Worm (Caenorhabditis elegans): ENCODE results near the gene fask-1.
A peak's percentile ranks its signal among the peaks of the same experiment; 100 is the strongest.

fask-1 gene

ce11 chrIV:13112982-13113381, 12.5 kb downstream of the fask-1 start, which contains the start of gene best-2:
Gene best-2, minus strand, starts transcription at chrIV:13113082.
- TF ChIP-seq ceh-30 (tag; optimal IDR thresholded peaks at IDR 0.05) (no peak), sox-2 (GFP tag; IDR thresholded peaks at IDR 0.05) (no peak), gmeb-2 (tag; optimal IDR thresholded peaks at IDR 0.05) (no peak), pros-1 (tag; optimal IDR thresholded peaks at IDR 0.05) (no peak), pha-2 (tag; optimal IDR thresholded peaks at IDR 0.05) (no peak), ceh-48 (tag; optimal IDR thresholded peaks at IDR 0.05) (no peak), C38D4.7 (GFP tag; optimal IDR thresholded peaks at IDR 0.05) (no peak), ceh-6 (GFP tag; optimal IDR thresholded peaks at IDR 0.05) (no peak)

DNA sequence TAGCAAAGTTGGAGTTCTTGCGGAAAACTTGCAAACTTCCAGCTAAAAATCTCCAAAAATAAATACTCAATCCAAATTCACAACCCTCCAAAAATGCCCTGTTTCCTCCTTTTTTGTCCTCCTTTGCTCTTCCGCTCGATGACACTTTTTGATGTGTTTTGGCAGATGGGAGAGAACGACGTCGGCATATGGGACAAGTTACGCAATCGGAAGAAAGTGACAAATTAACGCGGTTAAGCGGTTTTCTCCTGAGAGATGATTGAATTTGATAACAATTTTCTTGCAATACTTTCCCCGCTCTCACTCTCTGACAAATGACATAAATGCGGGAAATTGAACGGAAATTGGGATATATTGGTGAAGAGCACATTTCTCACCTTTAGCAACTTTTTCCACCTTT, 16.2 kb downstream of the fask-1 start:
- TF ChIP-seq sox-4 (tag; optimal IDR thresholded peaks at IDR 0.05) (no peak), hlh-8 (tag; optimal IDR thresholded peaks at IDR 0.05) (no peak), fkh-6 (tag; optimal IDR thresholded peaks at IDR 0.05) (no peak), ttx-3 (tag; optimal IDR thresholded peaks at IDR 0.05) (no peak)

DNA sequence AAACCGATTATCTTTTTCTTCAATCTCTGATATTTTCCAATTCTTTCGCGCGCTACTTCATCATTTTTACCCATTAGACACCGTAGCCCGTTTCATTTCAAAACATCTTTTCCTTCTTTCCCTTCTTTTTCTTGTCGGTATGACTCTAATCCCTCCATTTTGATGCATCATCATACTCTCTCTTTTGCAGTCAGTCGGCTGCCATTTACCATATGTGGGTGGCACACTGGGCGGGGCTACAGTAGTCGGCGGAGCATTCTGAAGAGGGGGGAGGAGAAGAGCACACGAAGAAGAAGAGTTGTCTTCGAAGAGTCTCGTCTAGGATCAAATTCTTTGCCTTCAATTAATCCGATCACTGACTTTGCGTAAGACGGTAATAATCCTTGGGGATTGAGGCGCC, 18.3 kb downstream of the fask-1 start, which contains the start of gene unc-30:
TSS of gene unc-30 (plus strand) at position 184 of the 400 bp plus-strand sequence.
- TF ChIP-seq npax-4 (tag; optimal IDR thresholded peaks at IDR 0.05) (no peak), fkh-6 (tag; optimal IDR thresholded peaks at IDR 0.05) (no peak), nfya-1 (tag; optimal IDR thresholded peaks at IDR 0.05) (peak; percentile 3), ceh-24 (tag; optimal IDR thresholded peaks at IDR 0.05) (no peak)

DNA sequence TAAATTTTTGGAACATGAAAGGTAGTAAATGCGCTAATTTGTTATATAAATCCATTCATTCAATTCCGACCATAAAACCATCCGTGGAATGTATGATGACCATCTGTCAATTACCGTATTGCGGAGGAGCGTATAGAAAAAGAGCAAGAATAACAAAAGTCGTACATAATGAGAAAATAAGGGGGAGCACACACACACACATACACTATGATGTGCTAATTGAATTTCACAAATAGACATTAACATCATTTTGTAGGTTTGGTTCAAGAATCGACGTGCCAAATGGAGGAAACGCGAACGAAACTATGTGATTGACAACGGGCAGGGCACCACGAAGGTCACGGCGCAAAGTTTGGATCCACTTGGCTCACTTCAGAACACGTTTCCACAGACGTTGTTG, 20.9 kb downstream of the fask-1 start:
- TF ChIP-seq unc-42 (tag; optimal IDR thresholded peaks at IDR 0.05) (peak; percentile 51), K09A11.1 (tag; optimal IDR thresholded peaks at IDR 0.05; ENCODE audit: insufficient read depth) (no peak), ceh-9 (tag; optimal IDR thresholded peaks at IDR 0.05) (no peak)

DNA sequence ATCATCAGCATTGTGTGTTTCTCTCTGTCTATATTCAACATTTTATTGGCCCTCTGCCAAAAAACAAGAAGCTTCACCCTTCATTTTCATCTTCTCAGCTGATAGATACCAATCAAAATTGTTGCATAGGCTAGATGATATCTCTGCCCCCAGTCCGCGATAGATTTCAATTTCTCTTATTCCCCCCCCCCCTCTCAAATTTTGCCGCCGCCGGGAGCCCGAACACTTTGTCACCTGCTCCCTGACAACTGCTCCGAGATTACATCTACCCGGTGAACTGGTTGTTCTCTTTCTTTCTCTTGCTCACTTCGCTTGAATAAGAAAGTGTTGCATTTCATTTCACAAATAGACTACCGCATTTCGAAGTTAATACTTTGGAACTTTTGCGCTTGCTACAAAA, 25.5 kb downstream of the fask-1 start:
- TF ChIP-seq ceh-30 (tag; optimal IDR thresholded peaks at IDR 0.05) = no peak
- no peak for TF ChIP-seq sox-4 (tag; optimal IDR thresholded peaks at IDR 0.05)
- TF ChIP-seq nfya-1 (tag; optimal IDR thresholded peaks at IDR 0.05) = peak; percentile 7
- TF ChIP-seq hlh-13 (GFP tag; optimal IDR thresholded peaks at IDR 0.05) = no peak
- no peak for TF ChIP-seq madf-2 (tag; optimal IDR thresholded peaks at IDR 0.05)
- peak; percentile 2 for TF ChIP-seq ceh-34 (tag; optimal IDR thresholded peaks at IDR 0.05)
- TF ChIP-seq hlh-8 (tag; optimal IDR thresholded peaks at IDR 0.05) = no peak
- no peak for TF ChIP-seq nhr-11 (tag; optimal IDR thresholded peaks at IDR 0.05)
- TF ChIP-seq ceh-18 (tag; optimal IDR thresholded peaks at IDR 0.05) = peak; percentile 14
- peak; percentile 51 for TF ChIP-seq rnt-1 (tag; optimal IDR thresholded peaks at IDR 0.05)

DNA sequence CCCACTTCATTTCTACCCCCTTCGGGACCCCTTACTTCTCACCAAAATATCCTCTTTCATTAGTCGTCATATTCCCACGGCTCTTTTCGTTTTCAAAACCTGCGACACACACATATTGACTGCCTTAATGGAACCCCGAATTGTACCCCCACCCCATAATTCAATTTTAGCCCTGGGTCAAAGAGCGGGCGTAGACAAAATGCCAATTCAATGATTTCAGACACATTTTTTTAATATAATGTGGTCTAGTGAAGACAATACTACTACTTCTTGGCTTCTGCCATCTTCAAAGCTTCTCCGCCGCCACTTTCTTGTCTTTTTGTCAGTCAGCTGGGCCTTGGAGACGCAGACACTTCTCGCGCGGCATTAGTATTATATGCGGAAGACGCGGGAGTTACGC, 27.2 kb downstream of the fask-1 start:
- TF ChIP-seq gmeb-2 (tag; optimal IDR thresholded peaks at IDR 0.05) (no peak), fax-1 (tag; optimal IDR thresholded peaks at IDR 0.05) (peak; percentile 8), unc-42 (tag; optimal IDR thresholded peaks at IDR 0.05) (peak; percentile 62)

DNA sequence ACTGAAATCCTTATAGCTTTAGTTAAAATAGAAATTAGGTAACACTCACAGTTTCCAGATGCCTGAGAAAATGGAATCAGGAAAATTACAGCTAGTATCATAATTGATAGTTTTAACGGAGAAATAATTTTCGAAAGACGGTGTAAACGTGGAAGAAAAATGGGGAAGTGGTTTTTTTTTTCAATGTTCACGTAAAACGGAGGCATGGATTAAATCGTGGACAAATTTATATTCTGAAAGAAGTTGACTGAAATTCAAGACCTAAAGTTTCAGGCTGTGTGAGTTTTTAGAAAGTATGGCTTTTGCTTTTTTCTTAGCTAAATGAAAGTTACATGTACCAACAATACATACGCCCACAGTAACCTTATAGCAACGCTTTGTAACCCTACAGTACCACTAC, 41.7 kb downstream of the fask-1 start, which contains the start of gene spe-43:
TSS of gene spe-43 (minus strand) at position 101 of the 400 bp plus-strand sequence.
- no peak for TF ChIP-seq sdc-2 (tag; optimal IDR thresholded peaks at IDR 0.05)

DNA sequence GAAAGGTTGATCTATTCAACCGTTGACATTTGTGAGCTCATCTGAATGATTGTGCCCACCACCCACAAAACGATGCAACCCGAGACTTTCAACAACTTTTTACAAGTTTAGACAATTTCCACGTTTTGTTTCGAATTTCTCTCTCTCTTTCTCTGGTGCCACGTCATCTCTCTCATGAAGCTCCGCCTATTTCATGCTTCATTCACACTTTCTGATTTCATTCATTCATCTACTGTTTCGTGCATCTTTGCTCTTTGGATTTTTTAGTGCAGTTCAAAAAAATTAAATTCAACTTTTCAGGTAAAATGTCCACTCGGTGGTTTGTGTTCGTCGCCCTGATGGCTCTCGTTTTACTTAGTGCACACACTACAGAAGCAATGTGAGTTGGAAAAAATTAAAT, 48.8 kb downstream of the fask-1 start, which contains the start of gene nlp-79:
TSS of gene nlp-79 (plus strand) at position 301 of the 400 bp plus-strand sequence.
- TF ChIP-seq elt-4 (tag; optimal IDR thresholded peaks at IDR 0.05) (no peak), unc-3 (GFP tag; conservative IDR thresholded peaks at IDR 0.05) (no peak), unc-3 (tag; optimal IDR thresholded peaks at IDR 0.05) (no peak), F13H6.1 (tag; optimal IDR thresholded peaks at IDR 0.05) (no peak), elt-2 (tag; optimal IDR thresholded peaks at IDR 0.05) (no peak), nfya-1 (tag; optimal IDR thresholded peaks at IDR 0.05) (no peak), ztf-16 (tag; optimal IDR thresholded peaks at IDR 0.05) (no peak), unc-55 (GFP tag; optimal IDR thresholded peaks at IDR 0.05) (no peak), fkh-10 (GFP tag; optimal IDR thresholded peaks at IDR 0.05) (no peak), ama-1 (optimal IDR thresholded peaks at IDR 0.05) (no peak), tbx-7 (tag; optimal IDR thresholded peaks at IDR 0.05) (no peak), C08G9.2 (tag; optimal IDR thresholded peaks at IDR 0.05) (no peak), pha-4 (tag; optimal IDR thresholded peaks at IDR 0.05) (no peak), K02D7.2 (tag; optimal IDR thresholded peaks at IDR 0.05) (no peak), gmeb-2 (tag; optimal IDR thresholded peaks at IDR 0.05) (no peak), ceh-9 (tag; optimal IDR thresholded peaks at IDR 0.05) (no peak), dmd-4 (tag; optimal IDR thresholded peaks at IDR 0.05; ENCODE audit: borderline replicate concordance) (no peak), ceh-24 (tag; optimal IDR thresholded peaks at IDR 0.05) (no peak)
